Fruit fly (Drosophila melanogaster) whole organism, embryonic: ENCODE data around the gene mol.

Source experiments
- Asciz ChIP-seq: fragments of 200-800 bp; sonication (Bioruptor generic); optimal IDR thresholded peaks from 2 replicates; lab custom pipeline; 2017; ENCODE audit warnings: missing biosample characterization, mild to moderate bottlenecking, missing genetic modification characterization, missing genetic modification reagents
- Awh ChIP-seq: fragments of 200-800 bp; sonication (Bioruptor generic); IDR thresholded peaks from 2 replicates; pipeline ENCODE4, ENCODE4 v1.3.6; 2022; ENCODE audit warnings: missing biosample characterization, missing genetic modification characterization
- BEAF-32 ChIP-seq: fragments of 200-800 bp; sonication (Bioruptor generic); optimal IDR thresholded peaks from 3 replicates; lab custom pipeline; 2017; ENCODE audit warnings: missing biosample characterization, missing genetic modification characterization, mild to moderate bottlenecking, moderate library complexity, missing genetic modification reagents
- CG10431 ChIP-seq: fragments of 200-800 bp; sonication (Bioruptor generic); optimal IDR thresholded peaks from 3 replicates; lab custom pipeline; 2018; ENCODE audit warnings: missing biosample characterization, mild to moderate bottlenecking, missing genetic modification characterization
- CG10565 ChIP-seq: fragments of 200-800 bp; sonication (Bioruptor generic); optimal IDR thresholded peaks from 3 replicates; lab custom pipeline; 2016; ENCODE audit warnings: missing biosample characterization, mild to moderate bottlenecking, missing genetic modification characterization
- CG11560 ChIP-seq: fragments of 200-800 bp; sonication (Bioruptor generic); IDR thresholded peaks from 3 replicates; pipeline ENCODE4 v1.3.6; 2022; ENCODE audit warnings: missing biosample characterization, missing genetic modification characterization
- CG12744 ChIP-seq: fragments of 200-800 bp; sonication (Bioruptor generic); optimal IDR thresholded peaks from 2 replicates; lab custom pipeline; 2016; ENCODE audit warnings: missing biosample characterization, missing genetic modification characterization
- CG14710 ChIP-seq: fragments of 200-800 bp; sonication (Bioruptor generic); optimal IDR thresholded peaks from 3 replicates; lab custom pipeline; 2019; ENCODE audit warnings: missing biosample characterization, mild to moderate bottlenecking, missing genetic modification characterization, moderate library complexity
- CG14860 ChIP-seq: fragments of 200-800 bp; sonication (Bioruptor generic); IDR thresholded peaks from 3 replicates; pipeline ENCODE4 v1.3.6; 2022; ENCODE audit warnings: missing biosample characterization, missing genetic modification characterization; ENCODE audit not compliant: partially characterized antibody
- CG15514 ChIP-seq: fragments of 200-800 bp; sonication (Bioruptor generic); optimal IDR thresholded peaks from 3 replicates; lab custom pipeline; 2017; ENCODE audit warnings: missing biosample characterization, missing genetic modification characterization, mild to moderate bottlenecking, moderate library complexity, missing genetic modification reagents
- CG1603 ChIP-seq: fragments of 200-800 bp; sonication (Bioruptor generic); optimal IDR thresholded peaks from 2 replicates; lab custom pipeline; 2019; ENCODE audit warnings: missing biosample characterization, mild to moderate bottlenecking, missing genetic modification characterization, moderate library complexity
- CG17385 ChIP-seq: fragments of 200-800 bp; sonication (Bioruptor generic); optimal IDR thresholded peaks from 3 replicates; lab custom pipeline; 2018; ENCODE audit warnings: missing biosample characterization, mild to moderate bottlenecking, missing genetic modification characterization
- CG17568 ChIP-seq: fragments of 200-800 bp; sonication (Bioruptor generic); optimal IDR thresholded peaks from 2 replicates; lab custom pipeline; 2018; ENCODE audit warnings: missing biosample characterization, mild to moderate bottlenecking, missing genetic modification characterization, moderate library complexity
- CG17802 ChIP-seq: fragments of 200-800 bp; sonication (Bioruptor generic); optimal IDR thresholded peaks from 2 replicates; lab custom pipeline; 2018; ENCODE audit warnings: missing biosample characterization, mild to moderate bottlenecking, missing genetic modification characterization, moderate library complexity
- CG18599 ChIP-seq: fragments of 200-800 bp; sonication (Bioruptor generic); optimal IDR thresholded peaks from 3 replicates; lab custom pipeline; 2017; ENCODE audit warnings: missing biosample characterization, missing genetic modification characterization, mild to moderate bottlenecking, moderate library complexity, missing genetic modification reagents
- CG2116 ChIP-seq: fragments of 200-800 bp; sonication (Bioruptor generic); optimal IDR thresholded peaks from 3 replicates; lab custom pipeline; 2018; ENCODE audit warnings: missing biosample characterization, mild to moderate bottlenecking, missing genetic modification characterization
- CG2120 ChIP-seq: fragments of 200-800 bp; sonication (Bioruptor generic); optimal IDR thresholded peaks from 3 replicates; lab custom pipeline; 2016; ENCODE audit warnings: missing biosample characterization, missing genetic modification characterization
- CG2875 ChIP-seq: fragments of 200-800 bp; sonication (Bioruptor generic); optimal IDR thresholded peaks from 2 replicates; lab custom pipeline; 2017; ENCODE audit warnings: missing biosample characterization, mild to moderate bottlenecking, missing genetic modification characterization, missing genetic modification reagents
- CG30431 ChIP-seq: fragments of 200-800 bp; sonication (Bioruptor generic); optimal IDR thresholded peaks from 2 replicates; lab custom pipeline; 2017; ENCODE audit warnings: missing biosample characterization, missing genetic modification characterization
- CG33213 ChIP-seq: fragments of 200-800 bp; sonication (Bioruptor generic); optimal IDR thresholded peaks from 3 replicates; lab custom pipeline; 2016; ENCODE audit warnings: missing biosample characterization, missing genetic modification characterization
- CG33557 ChIP-seq: fragments of 200-800 bp; sonication (Bioruptor generic); optimal IDR thresholded peaks from 2 replicates; lab custom pipeline; 2019; ENCODE audit warnings: missing biosample characterization, mild to moderate bottlenecking, missing genetic modification characterization, moderate library complexity
- CG9797 ChIP-seq: fragments of 200-800 bp; sonication (Bioruptor generic); optimal IDR thresholded peaks from 3 replicates; lab custom pipeline; 2018; ENCODE audit warnings: missing biosample characterization, mild to moderate bottlenecking, missing genetic modification characterization
- Chrac-16 ChIP-seq: fragments of 200-800 bp; sonication (Bioruptor generic); optimal IDR thresholded peaks from 3 replicates; lab custom pipeline; 2016; ENCODE audit warnings: missing biosample characterization, missing genetic modification characterization
- CkIIα-i1 ChIP-seq: fragments of 200-800 bp; sonication (Bioruptor generic); IDR thresholded peaks from 2 replicates; pipeline ENCODE4 v1.3.6; 2022; ENCODE audit warnings: missing biosample characterization, missing genetic modification characterization
- Dek ChIP-seq: fragments of 200-800 bp; sonication (Bioruptor generic); optimal IDR thresholded peaks from 3 replicates; lab custom pipeline; 2019; ENCODE audit warnings: missing biosample characterization, mild to moderate bottlenecking, missing genetic modification characterization, moderate library complexity
- Dp ChIP-seq: fragments of 200-800 bp; sonication (Bioruptor generic); optimal IDR thresholded peaks from 2 replicates; lab custom pipeline; 2018; ENCODE audit warnings: missing biosample characterization, mild to moderate bottlenecking, missing genetic modification characterization, moderate library complexity
- HLHmδ ChIP-seq: fragments of 200-800 bp; sonication (Bioruptor generic); optimal IDR thresholded peaks from 2 replicates; lab custom pipeline; 2018; ENCODE audit warnings: missing biosample characterization, mild to moderate bottlenecking, missing genetic modification characterization, moderate library complexity
- Lim3 ChIP-seq: fragments of 200-800 bp; sonication (Bioruptor generic); IDR thresholded peaks from 2 replicates; pipeline ENCODE4 v1.3.6; 2022; ENCODE audit warnings: missing biosample characterization, missing genetic modification characterization
- Ravus ChIP-seq: fragments of 200-800 bp; sonication (Bioruptor generic); IDR thresholded peaks from 2 replicates; pipeline ENCODE4 v1.3.6; 2022; ENCODE audit warnings: missing biosample characterization, missing genetic modification characterization
- Rx ChIP-seq: fragments of 200-800 bp; sonication (Bioruptor generic); IDR thresholded peaks from 2 replicates; pipeline ENCODE4 v1.3.6; 2022; ENCODE audit warnings: missing biosample characterization, missing genetic modification characterization
- Vsx1 ChIP-seq: fragments of 200-800 bp; sonication (Bioruptor generic); optimal IDR thresholded peaks from 2 replicates; lab custom pipeline; 2017; ENCODE audit warnings: missing biosample characterization, mild to moderate bottlenecking, missing genetic modification characterization, missing genetic modification reagents
- YL-1 ChIP-seq: fragments of 200-800 bp; sonication (Bioruptor generic); optimal IDR thresholded peaks from 3 replicates; lab custom pipeline; 2017; ENCODE audit warnings: missing biosample characterization, mild to moderate bottlenecking, missing genetic modification characterization
- ato ChIP-seq: fragments of 200-800 bp; sonication (Bioruptor generic); IDR thresholded peaks from 2 replicates; pipeline ENCODE4 v1.3.6; 2022; ENCODE audit warnings: missing biosample characterization, missing genetic modification characterization; ENCODE audit not compliant: partially characterized antibody
- bbx ChIP-seq: fragments of 200-800 bp; sonication (Bioruptor generic); IDR thresholded peaks from 2 replicates; pipeline ENCODE4 v1.3.6; 2022; ENCODE audit warnings: missing biosample characterization, missing genetic modification characterization; ENCODE audit not compliant: partially characterized antibody
- chinmo ChIP-seq: fragments of 200-800 bp; sonication (Bioruptor generic); IDR thresholded peaks from 4 replicates; pipeline ENCODE4 v1.3.6; 2022; ENCODE audit warnings: missing biosample characterization, missing genetic modification characterization; ENCODE audit not compliant: partially characterized antibody
- danr ChIP-seq: fragments of 200-800 bp; sonication (Bioruptor generic); IDR thresholded peaks from 2 replicates; pipeline ENCODE4 v1.3.6; 2022; ENCODE audit warnings: missing biosample characterization, missing genetic modification characterization
- ind ChIP-seq: fragments of 200-800 bp; sonication (Bioruptor generic); optimal IDR thresholded peaks from 3 replicates; lab custom pipeline; 2016; ENCODE audit warnings: missing biosample characterization, missing genetic modification characterization
- jumu ChIP-seq: fragments of 200-800 bp; sonication (Bioruptor generic); optimal IDR thresholded peaks from 3 replicates; lab custom pipeline; 2016; ENCODE audit warnings: missing biosample characterization, missing genetic modification characterization
- ken ChIP-seq: fragments of 200-800 bp; sonication (Bioruptor generic); IDR thresholded peaks from 3 replicates; pipeline ENCODE4 v1.3.6; 2022; ENCODE audit warnings: missing biosample characterization, missing genetic modification characterization
- lbe ChIP-seq: fragments of 200-800 bp; sonication (Bioruptor generic); optimal IDR thresholded peaks from 2 replicates; lab custom pipeline; 2016; ENCODE audit warnings: missing biosample characterization, mild to moderate bottlenecking, missing genetic modification characterization
- lov ChIP-seq, 2 experiments: fragments of 200-800 bp in 1 of 2; fragments of >200 bp in 1 of 2; sonication (Bioruptor generic) in 1 of 2; IDR thresholded peaks in 1 of 2; optimal IDR thresholded peaks in 1 of 2; 2 replicates in 1 of 2; 3 replicates in 1 of 2; pipeline versions ENCODE4 v1.3.6 to Lab custom; 2017 to 2022; ENCODE audit warnings: missing biosample characterization in 1 of 2, missing genetic modification characterization in 1 of 2
- p53 ChIP-seq: fragments of 200-800 bp; sonication (Bioruptor generic); optimal IDR thresholded peaks from 2 replicates; lab custom pipeline; 2016; ENCODE audit warnings: missing biosample characterization, missing genetic modification characterization
- pfk ChIP-seq: fragments of 200-800 bp; sonication (Bioruptor generic); optimal IDR thresholded peaks from 2 replicates; lab custom pipeline; 2018; ENCODE audit warnings: missing biosample characterization, mild to moderate bottlenecking, missing genetic modification characterization, moderate library complexity
- pho ChIP-seq: fragments of 200-800 bp; sonication (Bioruptor generic); optimal IDR thresholded peaks from 2 replicates; lab custom pipeline; 2016; ENCODE audit warnings: missing biosample characterization, missing genetic modification characterization
- pita ChIP-seq: fragments of 200-800 bp; sonication (Bioruptor generic); optimal IDR thresholded peaks from 2 replicates; lab custom pipeline; 2017; ENCODE audit warnings: missing biosample characterization, mild to moderate bottlenecking, missing genetic modification characterization
- pzg ChIP-seq: fragments of 200-800 bp; sonication (Bioruptor generic); optimal IDR thresholded peaks from 3 replicates; lab custom pipeline; 2018; ENCODE audit warnings: missing biosample characterization, mild to moderate bottlenecking, missing genetic modification characterization, moderate library complexity
- tgo ChIP-seq: fragments of 200-800 bp; sonication (Bioruptor generic); IDR thresholded peaks from 3 replicates; pipeline ENCODE4 v1.3.6; 2022; ENCODE audit warnings: missing biosample characterization, missing genetic modification characterization
- trem ChIP-seq: fragments of 200-800 bp; optimal IDR thresholded peaks from 3 replicates; lab custom pipeline; 2019; ENCODE audit warnings: missing biosample characterization, mild to moderate bottlenecking, missing genetic modification characterization, moderate library complexity
- trh ChIP-seq: fragments of 200-800 bp; sonication (Bioruptor generic); optimal IDR thresholded peaks from 2 replicates; lab custom pipeline; 2016; ENCODE audit warnings: missing biosample characterization, missing genetic modification characterization
- yki ChIP-seq: fragments of >200 bp; optimal IDR thresholded peaks from 3 replicates; lab custom pipeline; 2018

mol gene

DNA sequence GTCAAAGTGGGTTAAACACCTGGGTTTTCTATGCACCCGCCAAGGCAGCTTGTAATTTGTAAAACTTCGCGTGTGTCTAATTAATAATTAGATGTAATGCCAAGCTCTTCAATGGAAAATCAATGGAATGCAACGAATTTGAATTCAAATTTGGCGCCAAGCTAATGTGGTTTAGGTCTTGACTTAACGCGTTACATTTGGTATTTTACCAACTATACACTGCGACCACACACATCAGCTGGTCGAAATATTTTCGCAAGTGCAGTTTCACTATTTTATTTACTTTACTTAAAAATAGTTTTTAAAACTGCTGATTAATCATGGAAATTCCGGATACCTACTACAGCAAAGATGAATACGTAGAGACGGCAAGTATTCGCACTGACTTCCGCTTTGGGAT lies 8.1 kb upstream of the mol start, which contains the start of gene DCTN5-p25 (continued):
- TF ChIP-seq lbe (GFP tag; lab: Kevin White, UChicago) (no peak), CG14710 (tag; lab: Kevin White, UChicago) (peak; percentile 22), trh (GFP tag; lab: Kevin White, UChicago) (no peak), trem (peak; percentile 2), CG17385 (no peak), danr (no peak), CG10431 (GFP tag; lab: Kevin White, UChicago) (no peak), Ravus (GFP tag; lab: Robert Waterston, UW) (no peak), CG1603 (tag; lab: Kevin White, UChicago) (peak; percentile 56), chinmo (peak; percentile 70; the same call in 1 of the 4 replicates), Dek (no peak), CG15514 (GFP tag; lab: Kevin White, UChicago) (peak; percentile 20), BEAF-32 (GFP tag; lab: Kevin White, UChicago) (peak; percentile 22), pita (GFP tag; lab: Kevin White, UChicago) (peak; percentile 46), CG9797 (peak; percentile 80), CG2875 (GFP tag; lab: Kevin White, UChicago) (no peak), ato (no peak), p53 (GFP tag; lab: Kevin White, UChicago) (no peak), yki (lab: Kevin White, UChicago) (no peak), CkIIα-i1 (GFP tag; lab: Robert Waterston, UW) (no peak), tgo (no peak), HLHmδ (GFP tag; lab: Kevin White, UChicago) (no peak), CG2120 (no peak), Lim3 (GFP tag; lab: Robert Waterston, UW) (no peak), Dp (GFP tag; lab: Kevin White, UChicago) (peak; percentile 96), CG11560 (tag; lab: Robert Waterston, UW) (no peak), CG17802 (tag; lab: Kevin White, UChicago) (no peak), CG12744 (GFP tag; lab: Kevin White, UChicago) (no peak), Rx (GFP tag; lab: Robert Waterston, UW) (no peak), CG10565 (GFP tag; lab: Kevin White, UChicago) (no peak), Awh (GFP tag; lab: Robert Waterston, UW) (no peak), YL-1 (GFP tag; lab: Kevin White, UChicago) (peak; percentile 4), jumu (GFP tag; lab: Kevin White, UChicago) (no peak), CG18599 (GFP tag; lab: Kevin White, UChicago) (no peak), CG2116 (peak; percentile 4), Chrac-16 (GFP tag; lab: Kevin White, UChicago) (no peak), pzg (peak; percentile 75), CG33213 (GFP tag; lab: Kevin White, UChicago) (peak; percentile 16), ken (GFP tag; lab: Robert Waterston, UW) (no peak), CG14860 (GFP tag; lab: Robert Waterston, UW) (no peak), pho (no peak), Vsx1 (GFP tag; lab: Kevin White, UChicago) (no peak), CG33557 (GFP tag; lab: Kevin White, UChicago) (no peak), Asciz (no peak), CG30431 (GFP tag; lab: Kevin White, UChicago) (no peak), pfk (no peak), lov (optimal IDR thresholded peaks at IDR 0.05; lab: Kevin White, UChicago) (no peak), lov (GFP tag; IDR thresholded peaks at IDR 0.05; lab: Robert Waterston, UW) (no peak), ind (GFP tag; lab: Kevin White, UChicago) (no peak), bbx (GFP tag; lab: Robert Waterston, UW) (no peak), CG17568 (GFP tag; lab: Kevin White, UChicago) (no peak)
